Worm (Caenorhabditis elegans): ENCODE measurements around the gene Y53F4B.43.

Y53F4B.43 gene

ce11 chrII:15003410-15003809 is 15.1 kb downstream of the Y53F4B.43 start, which contains the start of gene Y53F4B.10:
Gene Y53F4B.10, minus strand, starts transcription at chrII:15003510.
- no peak for TF ChIP-seq sea-1 (GFP tag; conservative IDR thresholded peaks at IDR 0.05)
- TF ChIP-seq ceh-36 (tag; optimal IDR thresholded peaks at IDR 0.05), result no peak
- no peak for TF ChIP-seq ets-7 (tag; optimal IDR thresholded peaks at IDR 0.05)
- no peak for TF ChIP-seq F13C5.2 (tag; optimal IDR thresholded peaks at IDR 0.05)
- TF ChIP-seq B0310.2 (tag; optimal IDR thresholded peaks at IDR 0.05), result no peak
- TF ChIP-seq pes-1 (GFP tag; IDR thresholded peaks at IDR 0.05), result no peak
- no peak for TF ChIP-seq aly-1 (tag; optimal IDR thresholded peaks at IDR 0.05)
- TF ChIP-seq scrt-1 (GFP tag; IDR thresholded peaks at IDR 0.05), result no peak
- TF ChIP-seq ceh-13 (GFP tag; optimal IDR thresholded peaks at IDR 0.05), result no peak

- no peak for TF ChIP-seq tbx-11 (GFP tag; IDR thresholded peaks at IDR 0.05)
- no peak for TF ChIP-seq sea-1 (GFP tag; conservative IDR thresholded peaks at IDR 0.05)
- no peak for TF ChIP-seq flt-1 (GFP tag; IDR thresholded peaks at IDR 0.05)
- TF ChIP-seq tbx-37 (GFP tag; conservative IDR thresholded peaks at IDR 0.05), result no peak
- TF ChIP-seq ceh-13 (GFP tag; optimal IDR thresholded peaks at IDR 0.05), result no peak
- no peak for TF ChIP-seq aly-1 (tag; optimal IDR thresholded peaks at IDR 0.05)
- TF ChIP-seq hmg-4 (GFP tag; optimal IDR thresholded peaks at IDR 0.05), result no peak
- no peak for TF ChIP-seq ama-1 (optimal IDR thresholded peaks at IDR 0.05)
- no peak for TF ChIP-seq B0310.2 (tag; optimal IDR thresholded peaks at IDR 0.05)
- TF ChIP-seq hnd-1 (tag; optimal IDR thresholded peaks at IDR 0.05), result no peak
- no peak for TF ChIP-seq tra-4 (tag; optimal IDR thresholded peaks at IDR 0.05)
- no peak for TF ChIP-seq ets-7 (tag; optimal IDR thresholded peaks at IDR 0.05)
- TF ChIP-seq scrt-1 (GFP tag; IDR thresholded peaks at IDR 0.05), result no peak
- no peak for TF ChIP-seq F13C5.2 (tag; optimal IDR thresholded peaks at IDR 0.05)
- TF ChIP-seq hmbx-1 (tag; optimal IDR thresholded peaks at IDR 0.05), result no peak
- no peak for TF ChIP-seq pes-1 (GFP tag; IDR thresholded peaks at IDR 0.05)
- TF ChIP-seq ceh-36 (tag; optimal IDR thresholded peaks at IDR 0.05), result no peak
Observed at ce11 chrII:15004538-15004937, 16.3 kb downstream of the Y53F4B.43 start.

ce11 chrII:15005118-15005517 is 16.8 kb downstream of the Y53F4B.43 start:
- TF ChIP-seq B0310.2 (tag; optimal IDR thresholded peaks at IDR 0.05) (no peak), aly-1 (tag; optimal IDR thresholded peaks at IDR 0.05) (no peak), ceh-36 (tag; optimal IDR thresholded peaks at IDR 0.05) (no peak), hnd-1 (tag; optimal IDR thresholded peaks at IDR 0.05) (no peak), F13C5.2 (tag; optimal IDR thresholded peaks at IDR 0.05) (no peak), ama-1 (optimal IDR thresholded peaks at IDR 0.05) (no peak), ets-7 (tag; optimal IDR thresholded peaks at IDR 0.05) (no peak), tbx-11 (GFP tag; IDR thresholded peaks at IDR 0.05) (no peak), pes-1 (GFP tag; IDR thresholded peaks at IDR 0.05) (no peak), hmg-4 (GFP tag; optimal IDR thresholded peaks at IDR 0.05) (no peak), tbx-37 (GFP tag; conservative IDR thresholded peaks at IDR 0.05) (no peak), hmbx-1 (tag; optimal IDR thresholded peaks at IDR 0.05) (no peak), tra-4 (tag; optimal IDR thresholded peaks at IDR 0.05) (no peak), sea-1 (GFP tag; conservative IDR thresholded peaks at IDR 0.05) (no peak), scrt-1 (GFP tag; IDR thresholded peaks at IDR 0.05) (no peak), ceh-13 (GFP tag; optimal IDR thresholded peaks at IDR 0.05) (no peak), flt-1 (GFP tag; IDR thresholded peaks at IDR 0.05) (no peak)

- TF ChIP-seq ceh-36 (tag; optimal IDR thresholded peaks at IDR 0.05) (no peak), tra-4 (tag; optimal IDR thresholded peaks at IDR 0.05) (no peak), pes-1 (GFP tag; IDR thresholded peaks at IDR 0.05) (0 out of 2 replicates have a peak, but pooled peaks have one; percentile 23)
Observed at ce11 chrII:15008481-15009057, 20.3 kb downstream of the Y53F4B.43 start.

ce11 chrII:15010366-15011235 is 22.3 kb downstream of the Y53F4B.43 start, which contains the start of the genes Y53F4B.9 and Y53F4B.11:
Gene Y53F4B.9, minus strand, starts transcription at chrII:15010416.
Gene Y53F4B.11, plus strand, starts transcription at chrII:15010748.
- TF ChIP-seq ets-7 (tag; optimal IDR thresholded peaks at IDR 0.05), result no peak
- TF ChIP-seq hmbx-1 (tag; optimal IDR thresholded peaks at IDR 0.05), result no peak
- peak; percentile 44; the same call in 1 of the 2 replicates for TF ChIP-seq tbx-37 (GFP tag; conservative IDR thresholded peaks at IDR 0.05)
- no peak for TF ChIP-seq tbx-11 (GFP tag; IDR thresholded peaks at IDR 0.05)
- peak; percentile 19; the same call in 1 of the 2 replicates for TF ChIP-seq sea-1 (GFP tag; conservative IDR thresholded peaks at IDR 0.05)
- no peak for TF ChIP-seq scrt-1 (GFP tag; IDR thresholded peaks at IDR 0.05)
- TF ChIP-seq F13C5.2 (tag; optimal IDR thresholded peaks at IDR 0.05), result peak; percentile 35

- TF ChIP-seq hnd-1 (tag; optimal IDR thresholded peaks at IDR 0.05), result no peak
- no peak for TF ChIP-seq B0310.2 (tag; optimal IDR thresholded peaks at IDR 0.05)
- no peak for TF ChIP-seq tbx-11 (GFP tag; IDR thresholded peaks at IDR 0.05)
- no peak for TF ChIP-seq flt-1 (GFP tag; IDR thresholded peaks at IDR 0.05)
- TF ChIP-seq ets-7 (tag; optimal IDR thresholded peaks at IDR 0.05), result no peak
- TF ChIP-seq pes-1 (GFP tag; IDR thresholded peaks at IDR 0.05), result no peak
- TF ChIP-seq aly-1 (tag; optimal IDR thresholded peaks at IDR 0.05), result no peak
- no peak for TF ChIP-seq scrt-1 (GFP tag; IDR thresholded peaks at IDR 0.05)
Observed at ce11 chrII:15014380-15014779, 26.1 kb downstream of the Y53F4B.43 start, which contains the start of gene Y53F4B.51. Gene Y53F4B.51, minus strand, starts transcription at chrII:15014442.

- no peak for TF ChIP-seq ceh-36 (tag; optimal IDR thresholded peaks at IDR 0.05)
- no peak for TF ChIP-seq hmg-4 (GFP tag; optimal IDR thresholded peaks at IDR 0.05)
- TF ChIP-seq B0310.2 (tag; optimal IDR thresholded peaks at IDR 0.05), result no peak
- no peak for TF ChIP-seq ama-1 (optimal IDR thresholded peaks at IDR 0.05)
- TF ChIP-seq aly-1 (tag; optimal IDR thresholded peaks at IDR 0.05), result no peak
- no peak for TF ChIP-seq tbx-37 (GFP tag; conservative IDR thresholded peaks at IDR 0.05)
- no peak for TF ChIP-seq F13C5.2 (tag; optimal IDR thresholded peaks at IDR 0.05)
- TF ChIP-seq sea-1 (GFP tag; conservative IDR thresholded peaks at IDR 0.05), result no peak
Observed at ce11 chrII:15015669-15016068, 27.4 kb downstream of the Y53F4B.43 start.
